Worm (Caenorhabditis elegans): ENCODE results near the gene C42D4.18.

The C42D4.18 gene

ce11 chrIV:7182818-7183217 is 16.2 kb downstream of the C42D4.18 start:
- no peak for TF ChIP-seq ceh-36 (tag; optimal IDR thresholded peaks at IDR 0.05)
- no peak for TF ChIP-seq F13C5.2 (tag; optimal IDR thresholded peaks at IDR 0.05)
- no peak for TF ChIP-seq hmg-4 (GFP tag; optimal IDR thresholded peaks at IDR 0.05)

- TF ChIP-seq ceh-13 (GFP tag; optimal IDR thresholded peaks at IDR 0.05), result no peak
- no peak for TF ChIP-seq tbx-11 (GFP tag; IDR thresholded peaks at IDR 0.05)
- no peak for TF ChIP-seq hmbx-1 (tag; optimal IDR thresholded peaks at IDR 0.05)
- TF ChIP-seq hmg-4 (GFP tag; optimal IDR thresholded peaks at IDR 0.05), result no peak
- no peak for TF ChIP-seq hnd-1 (tag; optimal IDR thresholded peaks at IDR 0.05)
- TF ChIP-seq ama-1 (optimal IDR thresholded peaks at IDR 0.05), result no peak
- TF ChIP-seq tra-4 (tag; optimal IDR thresholded peaks at IDR 0.05), result no peak
- TF ChIP-seq pes-1 (GFP tag; IDR thresholded peaks at IDR 0.05), result no peak
- no peak for TF ChIP-seq tbx-37 (GFP tag; conservative IDR thresholded peaks at IDR 0.05)
- TF ChIP-seq ets-7 (tag; optimal IDR thresholded peaks at IDR 0.05), result no peak
- no peak for TF ChIP-seq scrt-1 (GFP tag; IDR thresholded peaks at IDR 0.05)
- no peak for TF ChIP-seq ceh-36 (tag; optimal IDR thresholded peaks at IDR 0.05)
- no peak for TF ChIP-seq aly-1 (tag; optimal IDR thresholded peaks at IDR 0.05)
- no peak for TF ChIP-seq flt-1 (GFP tag; IDR thresholded peaks at IDR 0.05)
- TF ChIP-seq B0310.2 (tag; optimal IDR thresholded peaks at IDR 0.05), result no peak
These were observed 18.0 kb downstream of the C42D4.18 start, which contains the start of gene clec-179 for ce11 chrIV:7184597-7184996. clec-179 (minus strand) TSS chrIV:7184697.

- TF ChIP-seq ama-1 (optimal IDR thresholded peaks at IDR 0.05) (no peak), tbx-11 (GFP tag; IDR thresholded peaks at IDR 0.05) (no peak)
These were observed 20.2 kb downstream of the C42D4.18 start, which contains the start of gene str-249 for ce11 chrIV:7186756-7187155. str-249 (minus strand) TSS chrIV:7186856.

ce11 chrIV:7188030-7188429 is 21.4 kb downstream of the C42D4.18 start, which contains the start of gene C42D4.13:
C42D4.13 (minus strand) TSS chrIV:7188130.
- TF ChIP-seq ama-1 (optimal IDR thresholded peaks at IDR 0.05) (no peak), ceh-13 (GFP tag; optimal IDR thresholded peaks at IDR 0.05) (no peak), tra-4 (tag; optimal IDR thresholded peaks at IDR 0.05) (no peak), tbx-37 (GFP tag; conservative IDR thresholded peaks at IDR 0.05) (no peak), B0310.2 (tag; optimal IDR thresholded peaks at IDR 0.05) (no peak), F13C5.2 (tag; optimal IDR thresholded peaks at IDR 0.05) (no peak), hmg-4 (GFP tag; optimal IDR thresholded peaks at IDR 0.05) (no peak), ceh-36 (tag; optimal IDR thresholded peaks at IDR 0.05) (no peak), hmbx-1 (tag; optimal IDR thresholded peaks at IDR 0.05) (no peak), aly-1 (tag; optimal IDR thresholded peaks at IDR 0.05) (no peak), scrt-1 (GFP tag; IDR thresholded peaks at IDR 0.05) (no peak), pes-1 (GFP tag; IDR thresholded peaks at IDR 0.05) (no peak), flt-1 (GFP tag; IDR thresholded peaks at IDR 0.05) (no peak)

- TF ChIP-seq ets-7 (tag; optimal IDR thresholded peaks at IDR 0.05), result no peak
These were observed 22.2 kb downstream of the C42D4.18 start, which contains the start of gene srlf-7 for ce11 chrIV:7188528-7189422. srlf-7 (plus strand) TSS chrIV:7189287.

- TF ChIP-seq ceh-13 (GFP tag; optimal IDR thresholded peaks at IDR 0.05) (no peak), B0310.2 (tag; optimal IDR thresholded peaks at IDR 0.05) (no peak), aly-1 (tag; optimal IDR thresholded peaks at IDR 0.05) (no peak), pes-1 (GFP tag; IDR thresholded peaks at IDR 0.05) (no peak), tbx-37 (GFP tag; conservative IDR thresholded peaks at IDR 0.05) (no peak), ets-7 (tag; optimal IDR thresholded peaks at IDR 0.05) (no peak), tbx-11 (GFP tag; IDR thresholded peaks at IDR 0.05) (no peak), hmg-4 (GFP tag; optimal IDR thresholded peaks at IDR 0.05) (no peak), F13C5.2 (tag; optimal IDR thresholded peaks at IDR 0.05) (no peak), hnd-1 (tag; optimal IDR thresholded peaks at IDR 0.05) (no peak), hmbx-1 (tag; optimal IDR thresholded peaks at IDR 0.05) (no peak), ceh-36 (tag; optimal IDR thresholded peaks at IDR 0.05) (no peak), ama-1 (optimal IDR thresholded peaks at IDR 0.05) (no peak), scrt-1 (GFP tag; IDR thresholded peaks at IDR 0.05) (no peak), sea-1 (GFP tag; conservative IDR thresholded peaks at IDR 0.05) (no peak), tra-4 (tag; optimal IDR thresholded peaks at IDR 0.05) (no peak)
These were observed 23.8 kb downstream of the C42D4.18 start for ce11 chrIV:7190409-7190808.

ce11 chrIV:7191745-7192144 is 25.2 kb downstream of the C42D4.18 start, which contains the start of gene R13A1.5:
R13A1.5 (minus strand) TSS chrIV:7191845.
- TF ChIP-seq hnd-1 (tag; optimal IDR thresholded peaks at IDR 0.05) (no peak), B0310.2 (tag; optimal IDR thresholded peaks at IDR 0.05) (no peak), F13C5.2 (tag; optimal IDR thresholded peaks at IDR 0.05) (no peak), pes-1 (GFP tag; IDR thresholded peaks at IDR 0.05) (no peak), tbx-11 (GFP tag; IDR thresholded peaks at IDR 0.05) (no peak), ets-7 (tag; optimal IDR thresholded peaks at IDR 0.05) (no peak), tbx-37 (GFP tag; conservative IDR thresholded peaks at IDR 0.05) (no peak), ceh-36 (tag; optimal IDR thresholded peaks at IDR 0.05) (no peak), tra-4 (tag; optimal IDR thresholded peaks at IDR 0.05) (no peak), aly-1 (tag; optimal IDR thresholded peaks at IDR 0.05) (no peak), hmbx-1 (tag; optimal IDR thresholded peaks at IDR 0.05) (no peak), sea-1 (GFP tag; conservative IDR thresholded peaks at IDR 0.05) (no peak), hmg-4 (GFP tag; optimal IDR thresholded peaks at IDR 0.05) (no peak), ceh-13 (GFP tag; optimal IDR thresholded peaks at IDR 0.05) (no peak)

ce11 chrIV:7195734-7196133 is 29.2 kb downstream of the C42D4.18 start, which contains the start of gene best-16:
best-16 (minus strand) TSS chrIV:7195834.
- no peak for TF ChIP-seq ceh-36 (tag; optimal IDR thresholded peaks at IDR 0.05)
- no peak for TF ChIP-seq B0310.2 (tag; optimal IDR thresholded peaks at IDR 0.05)
- no peak for TF ChIP-seq tbx-11 (GFP tag; IDR thresholded peaks at IDR 0.05)
- no peak for TF ChIP-seq hmg-4 (GFP tag; optimal IDR thresholded peaks at IDR 0.05)
- no peak for TF ChIP-seq F13C5.2 (tag; optimal IDR thresholded peaks at IDR 0.05)
